Worm (Caenorhabditis elegans) whole organism, L3 larva: Measurements from ENCODE around the gene C35C5.10.
A peak's percentile ranks its signal among the peaks of the same experiment; 100 is the strongest.

ENCODE experiments used
- R02D3.7 ChIP-seq: fragments of 150-350 bp; optimal IDR thresholded peaks from 2 replicates; lab custom pipeline; 2014; ENCODE audit warnings: missing biosample characterization, missing genetic modification characterization
- ZK546.5 ChIP-seq: sonication (generic microtip); optimal IDR thresholded peaks from 2 replicates; lab custom pipeline; 2017; ENCODE audit warnings: missing biosample characterization, missing genetic modification characterization
- aly-2 ChIP-seq: fragments of 150-350 bp; optimal IDR thresholded peaks from 2 replicates; lab custom pipeline; 2014; ENCODE audit warnings: missing biosample characterization, missing genetic modification characterization
- ama-1 ChIP-seq: fragments of 150-350 bp; optimal IDR thresholded peaks from 2 replicates; lab custom pipeline; 2018
- ceh-16 ChIP-seq: sonication (generic microtip); optimal IDR thresholded peaks from 2 replicates; lab custom pipeline; 2017; ENCODE audit warnings: missing biosample characterization, missing genetic modification characterization
- ceh-28 ChIP-seq: fragments of 150-350 bp; optimal IDR thresholded peaks from 2 replicates; lab custom pipeline; 2014; ENCODE audit warnings: missing biosample characterization, missing genetic modification reagents, missing genetic modification characterization
- ceh-82 ChIP-seq: fragments of 150-350 bp; optimal IDR thresholded peaks from 2 replicates; lab custom pipeline; 2014; ENCODE audit warnings: missing biosample characterization, missing genetic modification characterization
- ceh-9 ChIP-seq: sonication (generic microtip); optimal IDR thresholded peaks from 2 replicates; lab custom pipeline; 2018; ENCODE audit warnings: missing biosample characterization, missing genetic modification characterization
- daf-12 ChIP-seq: fragments of 150-350 bp; optimal IDR thresholded peaks from 2 replicates; lab custom pipeline; 2014; ENCODE audit warnings: missing biosample characterization, missing genetic modification reagents, missing genetic modification characterization
- egl-27 ChIP-seq: sonication (generic microtip); optimal IDR thresholded peaks from 4 replicates; lab custom pipeline; 2017; ENCODE audit warnings: missing biosample characterization, missing genetic modification reagents, missing genetic modification characterization
- egl-5 ChIP-seq: fragments of 150-350 bp; optimal IDR thresholded peaks from 2 replicates; lab custom pipeline; 2017; ENCODE audit warnings: missing biosample characterization, missing genetic modification reagents, missing genetic modification characterization, inconsistent platforms
- elt-1 ChIP-seq: fragments of 150-350 bp; optimal IDR thresholded peaks from 2 replicates; lab custom pipeline; 2014; ENCODE audit warnings: missing biosample characterization, missing genetic modification characterization
- elt-2 ChIP-seq: sonication (generic microtip); optimal IDR thresholded peaks from 2 replicates; lab custom pipeline; 2016; ENCODE audit warnings: missing genetic modification reagents, mild to moderate bottlenecking, missing genetic modification characterization, missing compliant biosample characterization
- elt-3 ChIP-seq, 3 experiments: fragments of 150-350 bp in 1 of 3; sonication (generic microtip) in 2 of 3; optimal IDR thresholded peaks; 2 replicates in 2 of 3; 4 replicates in 1 of 3; lab custom pipeline; 2014 to 2017; ENCODE audit warnings: missing biosample characterization in 3 of 3, missing genetic modification characterization in 3 of 3
- eor-1 ChIP-seq, 2 experiments: fragments of 150-350 bp; optimal IDR thresholded peaks; 2 replicates each; lab custom pipeline; 2014 to 2018; ENCODE audit warnings: missing biosample characterization in 2 of 2, missing genetic modification characterization in 2 of 2
- fkh-10 ChIP-seq: sonication (generic microtip); optimal IDR thresholded peaks from 2 replicates; lab custom pipeline; 2017; ENCODE audit warnings: missing biosample characterization, missing genetic modification reagents, missing genetic modification characterization
- fkh-2 ChIP-seq: fragments of 150-350 bp; optimal IDR thresholded peaks from 2 replicates; lab custom pipeline; 2014; ENCODE audit warnings: missing biosample characterization, missing genetic modification reagents, missing genetic modification characterization
- fos-1 ChIP-seq: fragments of 150-350 bp; optimal IDR thresholded peaks from 2 replicates; lab custom pipeline; 2014; ENCODE audit warnings: missing biosample characterization, missing genetic modification characterization
- hmg-11 ChIP-seq: sonication (generic microtip); optimal IDR thresholded peaks from 2 replicates; lab custom pipeline; 2016; ENCODE audit warnings: missing genetic modification characterization, missing compliant biosample characterization
- jun-1 ChIP-seq: fragments of 150-350 bp; optimal IDR thresholded peaks from 2 replicates; lab custom pipeline; 2014; ENCODE audit warnings: missing biosample characterization, missing genetic modification reagents, missing genetic modification characterization
- lin-15B ChIP-seq: fragments of 150-350 bp; optimal IDR thresholded peaks from 2 replicates; lab custom pipeline; 2014; ENCODE audit warnings: missing biosample characterization, missing genetic modification characterization
- lin-39 ChIP-seq: fragments of 150-350 bp; optimal IDR thresholded peaks from 2 replicates; lab custom pipeline; 2018; ENCODE audit warnings: missing biosample characterization, missing genetic modification reagents, missing genetic modification characterization
- lsy-12 ChIP-seq: sonication (generic microtip); optimal IDR thresholded peaks from 2 replicates; lab custom pipeline; 2016; ENCODE audit warnings: mild to moderate bottlenecking, missing genetic modification characterization, missing compliant biosample characterization
- mdl-1 ChIP-seq: fragments of 150-350 bp; optimal IDR thresholded peaks from 2 replicates; lab custom pipeline; 2014; ENCODE audit warnings: missing biosample characterization, missing genetic modification characterization
- mml-1 ChIP-seq: fragments of 150-350 bp; sonication (generic microtip); optimal IDR thresholded peaks from 3 replicates; lab custom pipeline; 2014; ENCODE audit warnings: missing biosample characterization, missing genetic modification characterization
- nfya-1 ChIP-seq: sonication (generic microtip); optimal IDR thresholded peaks from 2 replicates; lab custom pipeline; 2017; ENCODE audit warnings: missing genetic modification characterization, mild to moderate bottlenecking, missing compliant biosample characterization, antibody characterized with exemption, moderate library complexity; ENCODE audit not compliant: insufficient read depth
- nhr-11 ChIP-seq: fragments of 150-350 bp; optimal IDR thresholded peaks from 2 replicates; lab custom pipeline; 2014; ENCODE audit warnings: missing biosample characterization, missing genetic modification characterization
- nhr-12 ChIP-seq: fragments of 150-350 bp; optimal IDR thresholded peaks from 2 replicates; lab custom pipeline; 2014; ENCODE audit warnings: missing biosample characterization, missing genetic modification characterization
- nhr-23 ChIP-seq: fragments of 150-350 bp; optimal IDR thresholded peaks from 2 replicates; lab custom pipeline; 2014; ENCODE audit warnings: missing biosample characterization, missing genetic modification reagents, missing genetic modification characterization
- nhr-237 ChIP-seq: fragments of 150-350 bp; optimal IDR thresholded peaks from 2 replicates; lab custom pipeline; 2014; ENCODE audit warnings: missing biosample characterization, missing genetic modification characterization
- nhr-25 ChIP-seq: sonication (generic microtip); optimal IDR thresholded peaks from 2 replicates; lab custom pipeline; 2017; ENCODE audit warnings: missing biosample characterization, missing genetic modification characterization
- nhr-28 ChIP-seq: fragments of 150-350 bp; optimal IDR thresholded peaks from 2 replicates; lab custom pipeline; 2014; ENCODE audit warnings: missing biosample characterization, missing genetic modification characterization
- nhr-43 ChIP-seq: sonication (generic microtip); optimal IDR thresholded peaks from 2 replicates; lab custom pipeline; 2016; ENCODE audit warnings: mild to moderate bottlenecking, missing genetic modification characterization, missing compliant biosample characterization; ENCODE audit not compliant: poor library complexity, severe bottlenecking
- nhr-67 ChIP-seq: fragments of 150-350 bp; optimal IDR thresholded peaks from 2 replicates; lab custom pipeline; 2014; ENCODE audit warnings: missing biosample characterization, missing genetic modification characterization
- nhr-76 ChIP-seq: fragments of 150-350 bp; sonication (generic microtip); optimal IDR thresholded peaks from 5 replicates; lab custom pipeline; 2014; ENCODE audit warnings: missing biosample characterization, missing genetic modification characterization
- nhr-77 ChIP-seq: fragments of 150-350 bp; optimal IDR thresholded peaks from 2 replicates; lab custom pipeline; 2014; ENCODE audit warnings: missing biosample characterization, missing genetic modification characterization
- pha-4 ChIP-seq: fragments of 150-350 bp; optimal IDR thresholded peaks from 2 replicates; lab custom pipeline; 2014; ENCODE audit warnings: missing biosample characterization, missing genetic modification reagents, missing genetic modification characterization
- pqm-1 ChIP-seq: fragments of 150-350 bp; optimal IDR thresholded peaks from 2 replicates; lab custom pipeline; 2017; ENCODE audit warnings: missing biosample characterization, missing genetic modification characterization, inconsistent platforms
- sea-2 ChIP-seq: fragments of 150-350 bp; sonication (generic microtip); optimal IDR thresholded peaks from 4 replicates; lab custom pipeline; 2014; ENCODE audit warnings: missing biosample characterization, missing genetic modification reagents, missing genetic modification characterization
- skn-1 ChIP-seq: fragments of 150-350 bp; optimal IDR thresholded peaks from 2 replicates; lab custom pipeline; 2014; ENCODE audit warnings: missing biosample characterization, missing genetic modification characterization
- snpc-4 ChIP-seq: fragments of 150-350 bp; optimal IDR thresholded peaks from 2 replicates; lab custom pipeline; 2014; ENCODE audit warnings: missing biosample characterization, missing genetic modification characterization
- tbx-2 ChIP-seq: sonication (generic microtip); optimal IDR thresholded peaks from 2 replicates; lab custom pipeline; 2016; ENCODE audit warnings: mild to moderate bottlenecking, missing genetic modification characterization, missing compliant biosample characterization
- unc-39 ChIP-seq: sonication (generic microtip); optimal IDR thresholded peaks from 4 replicates; lab custom pipeline; 2017; ENCODE audit warnings: missing biosample characterization, missing genetic modification characterization
- unc-62 ChIP-seq: fragments of 150-350 bp; sonication (generic microtip); optimal IDR thresholded peaks from 4 replicates; lab custom pipeline; 2014; ENCODE audit warnings: missing biosample characterization, missing genetic modification reagents, missing genetic modification characterization
- zag-1 ChIP-seq: fragments of 150-350 bp; optimal IDR thresholded peaks from 2 replicates; lab custom pipeline; 2014; ENCODE audit warnings: missing biosample characterization, missing genetic modification characterization
- ztf-11 ChIP-seq: fragments of 150-350 bp; optimal IDR thresholded peaks from 2 replicates; lab custom pipeline; 2014; ENCODE audit warnings: missing biosample characterization, missing genetic modification characterization
- ztf-4 ChIP-seq: fragments of 150-350 bp; optimal IDR thresholded peaks from 2 replicates; lab custom pipeline; 2014; ENCODE audit warnings: missing biosample characterization, missing genetic modification characterization

Gene C35C5.10

ce11 chrX:11560076-11560475 lies 4.0 kb downstream of the C35C5.10 start:
- TF ChIP-seq ztf-11 (tag; lab: Kevin White, UChicago) (no peak), ama-1 (peak; percentile 31)

DNA sequence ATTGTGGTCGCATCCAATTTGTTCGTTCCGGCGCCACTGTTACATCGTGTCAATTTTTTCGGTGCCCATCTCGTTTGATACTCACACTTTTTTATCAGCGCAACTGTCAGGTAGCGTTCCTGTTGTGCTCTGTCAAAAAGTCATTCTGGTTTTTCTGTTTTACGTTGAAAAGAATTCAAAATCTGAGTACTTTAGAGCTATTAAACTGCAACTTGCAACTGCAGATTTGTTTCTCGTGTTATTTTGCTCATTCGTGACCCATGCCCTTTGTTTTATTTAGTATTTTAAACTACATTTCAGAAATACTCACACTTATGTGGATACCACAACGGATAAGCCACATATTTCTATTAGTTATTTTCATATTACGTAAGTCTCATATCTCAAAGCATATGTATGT lies 4.6 kb downstream of the C35C5.10 start, which contains the start of gene lev-8:
TSS of gene lev-8 (plus strand) at position 301 of the 400 bp plus-strand sequence.
- TF ChIP-seq lin-15B (tag; lab: Kevin White, UChicago) (no peak), daf-12 (no peak), nhr-25 (tag; lab: Kevin White, UChicago) (no peak)

DNA sequence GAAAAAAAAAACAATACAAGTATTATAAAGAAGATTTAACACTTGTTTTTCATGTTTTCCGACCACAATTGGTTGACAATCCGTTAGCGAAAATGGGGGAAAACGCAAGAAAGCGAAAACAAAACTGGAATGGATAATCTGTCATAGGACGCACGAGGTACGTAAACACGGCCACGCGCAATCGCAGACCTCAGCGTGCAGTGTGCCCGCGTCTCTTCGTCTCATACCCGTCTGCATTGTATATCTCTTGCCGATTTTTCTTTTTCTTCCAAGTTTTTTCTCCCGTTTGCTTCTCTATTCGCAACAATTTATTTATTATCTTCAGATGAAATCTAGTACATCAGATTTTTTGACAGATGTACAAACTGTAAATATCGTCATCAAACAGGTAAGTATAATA lies 7.6 kb downstream of the C35C5.10 start, which contains the start of gene trpp-9:
TSS of gene trpp-9 (plus strand) at position 261 of the 400 bp plus-strand sequence.
- TF ChIP-seq fos-1 (tag; lab: Kevin White, UChicago) (no peak), ceh-28 (tag; lab: Kevin White, UChicago) (no peak), fkh-10 (no peak), zag-1 (tag; lab: Kevin White, UChicago) (no peak), eor-1 (tag; optimal IDR thresholded peaks at IDR 0.05; lab: Kevin White, UChicago) (no peak), elt-2 (tag; lab: Kevin White, UChicago) (peak; percentile 13), ztf-11 (tag; lab: Kevin White, UChicago) (no peak), nfya-1 (peak; percentile 58), nhr-67 (no peak), nhr-11 (no peak), jun-1 (no peak), nhr-76 (tag; lab: Kevin White, UChicago) (no peak), nhr-43 (tag; lab: Kevin White, UChicago) (peak; percentile 42), R02D3.7 (tag; lab: Kevin White, UChicago) (no peak), nhr-25 (tag; lab: Kevin White, UChicago) (peak; percentile 66), nhr-237 (tag; lab: Kevin White, UChicago) (no peak), sea-2 (GFP tag; lab: Kevin White, UChicago) (no peak), lsy-12 (tag; lab: Kevin White, UChicago) (no peak), ama-1 (no peak), lin-39 (tag; lab: Kevin White, UChicago) (peak; percentile 79), nhr-12 (tag; lab: Kevin White, UChicago) (no peak), egl-5 (tag; lab: Kevin White, UChicago) (peak; percentile 76), unc-39 (tag; lab: Kevin White, UChicago) (no peak), elt-1 (tag; lab: Kevin White, UChicago) (peak; percentile 74), skn-1 (tag; lab: Kevin White, UChicago) (no peak), ceh-16 (tag; lab: Kevin White, UChicago) (no peak), mml-1 (tag; lab: Kevin White, UChicago) (no peak), elt-3 (tag; optimal IDR thresholded peaks at IDR 0.05; lab: Kevin White, UChicago) (no peak), ceh-9 (tag; lab: Kevin White, UChicago) (no peak), aly-2 (tag; lab: Kevin White, UChicago) (no peak), egl-27 (tag; lab: Kevin White, UChicago) (no peak), mdl-1 (tag; lab: Kevin White, UChicago) (peak; percentile 14), ZK546.5 (tag; lab: Kevin White, UChicago) (no peak), nhr-23 (tag; lab: Kevin White, UChicago) (peak; percentile 59), lin-15B (tag; lab: Kevin White, UChicago) (no peak), snpc-4 (peak; percentile 52), nhr-28 (tag; lab: Kevin White, UChicago) (no peak), unc-62 (no peak), fkh-2 (tag; lab: Kevin White, UChicago) (no peak), ztf-4 (tag; lab: Kevin White, UChicago) (no peak), ceh-82 (tag; lab: Kevin White, UChicago) (no peak), tbx-2 (no peak), pqm-1 (tag; lab: Kevin White, UChicago) (no peak), pha-4 (tag; lab: Kevin White, UChicago) (no peak), nhr-77 (tag; lab: Kevin White, UChicago) (no peak), hmg-11 (tag; lab: Kevin White, UChicago) (peak; percentile 82), daf-12 (no peak)
